Worm (Caenorhabditis elegans): ENCODE data around the gene deg-3.

The deg-3 gene

DNA sequence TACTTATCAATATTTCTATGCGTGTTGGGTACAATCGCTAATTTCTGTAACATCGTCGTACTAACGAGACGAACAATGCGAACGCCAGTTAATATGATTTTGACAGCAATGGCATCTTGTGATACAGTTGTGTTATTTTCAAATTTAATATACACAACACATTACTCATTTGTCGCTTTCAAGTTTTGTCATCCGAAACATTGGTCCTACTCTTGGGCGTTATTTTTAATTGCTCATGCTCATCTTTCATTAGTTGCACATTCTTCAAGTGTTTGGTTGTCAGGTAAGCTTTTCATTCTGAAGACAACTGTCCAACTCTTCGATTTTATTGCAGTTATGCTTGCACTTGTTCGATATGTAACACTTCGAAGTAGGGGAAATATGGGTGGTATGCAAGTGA is 24.2 kb upstream of the deg-3 start:
- TF ChIP-seq fkh-6 (tag; optimal IDR thresholded peaks at IDR 0.05) (no peak), unc-55 (GFP tag; optimal IDR thresholded peaks at IDR 0.05) (no peak), hlh-15 (tag; optimal IDR thresholded peaks at IDR 0.05) (no peak)

DNA sequence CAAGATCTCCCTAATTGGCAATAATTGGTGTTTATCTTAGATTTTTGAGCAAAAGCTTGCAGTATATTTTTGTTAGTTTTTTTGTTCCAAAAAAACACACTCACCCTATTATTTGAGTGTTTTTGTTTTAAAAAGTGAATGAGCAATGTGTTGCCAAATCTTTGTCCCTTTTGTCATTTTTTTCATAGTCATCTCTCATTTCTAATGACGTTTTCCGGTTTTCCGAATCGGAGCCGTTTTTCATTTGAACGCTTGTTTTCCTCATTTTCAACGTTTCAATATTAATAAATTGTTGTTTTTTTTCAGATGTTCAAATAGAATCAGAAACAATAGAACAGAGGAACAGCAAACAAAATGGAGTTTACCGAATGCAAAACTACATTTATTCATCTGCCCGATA is 23.5 kb upstream of the deg-3 start, which contains the start of gene dmsr-1:
Gene dmsr-1 (plus strand): TSS at position 301 of the 400 bp plus-strand sequence.
- TF ChIP-seq ref-2 (tag; optimal IDR thresholded peaks at IDR 0.05) (no peak), pha-2 (tag; optimal IDR thresholded peaks at IDR 0.05) (no peak), eyg-1 (tag; optimal IDR thresholded peaks at IDR 0.05) (no peak), C08G9.2 (tag; optimal IDR thresholded peaks at IDR 0.05) (no peak), pax-1 (tag; optimal IDR thresholded peaks at IDR 0.05) (no peak), ceh-31 (tag; optimal IDR thresholded peaks at IDR 0.05) (no peak), npax-4 (tag; optimal IDR thresholded peaks at IDR 0.05) (no peak), ztf-16 (tag; optimal IDR thresholded peaks at IDR 0.05) (no peak), dve-1 (tag; optimal IDR thresholded peaks at IDR 0.05) (no peak), C38D4.7 (GFP tag; optimal IDR thresholded peaks at IDR 0.05) (no peak), ceh-14 (tag; optimal IDR thresholded peaks at IDR 0.05) (no peak), K02D7.2 (tag; optimal IDR thresholded peaks at IDR 0.05) (no peak), ceh-24 (tag; optimal IDR thresholded peaks at IDR 0.05) (no peak), ceh-30 (tag; optimal IDR thresholded peaks at IDR 0.05) (no peak)

DNA sequence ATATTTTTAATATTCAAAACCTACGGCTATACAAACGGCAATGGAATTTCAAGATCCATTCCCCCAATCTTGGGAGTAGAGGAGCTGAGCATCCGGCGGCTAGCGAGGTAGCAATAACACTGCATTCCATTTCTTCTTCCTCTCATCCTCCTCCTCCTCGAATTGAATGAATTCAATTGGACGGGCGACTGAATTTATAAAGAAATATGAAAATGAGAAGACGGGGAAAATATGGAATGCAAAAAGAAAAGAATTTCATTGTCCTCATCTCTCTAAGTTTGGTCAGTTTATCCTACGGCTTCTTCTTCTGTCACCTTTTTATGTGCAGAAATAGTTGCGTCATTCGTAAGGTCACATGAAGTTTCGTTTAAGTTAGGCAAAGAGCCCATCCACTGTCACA is 21.4 kb upstream of the deg-3 start:
- peak; percentile 39 for TF ChIP-seq unc-42 (tag; optimal IDR thresholded peaks at IDR 0.05)
- no peak for TF ChIP-seq ceh-48 (tag; optimal IDR thresholded peaks at IDR 0.05)

DNA sequence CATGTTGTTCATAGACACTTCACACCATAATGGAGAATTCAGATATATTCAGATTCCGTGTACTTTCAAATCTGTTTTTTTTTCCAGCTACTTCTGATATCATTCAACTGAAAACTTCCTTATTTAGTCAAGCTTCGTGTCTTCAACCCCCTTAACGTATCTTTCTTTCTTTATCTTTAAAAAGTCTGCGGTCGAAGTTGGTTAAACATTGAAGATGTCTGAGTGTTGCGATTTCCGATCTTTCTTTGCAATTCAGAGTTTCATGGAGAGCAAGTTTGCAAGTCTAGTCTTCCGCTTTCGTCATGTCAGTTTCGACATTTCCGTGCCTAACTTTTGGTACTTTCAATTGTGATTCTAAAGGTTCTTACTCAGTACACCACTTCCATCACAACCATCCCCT is 20.3 kb upstream of the deg-3 start:
- no peak for TF ChIP-seq ceh-6 (GFP tag; optimal IDR thresholded peaks at IDR 0.05)
- TF ChIP-seq fkh-6 (tag; optimal IDR thresholded peaks at IDR 0.05): no peak
- TF ChIP-seq pax-1 (tag; optimal IDR thresholded peaks at IDR 0.05): no peak
- TF ChIP-seq ahr-1 (tag; optimal IDR thresholded peaks at IDR 0.05): no peak
- TF ChIP-seq elt-2 (tag; optimal IDR thresholded peaks at IDR 0.05): no peak
- TF ChIP-seq npax-4 (tag; optimal IDR thresholded peaks at IDR 0.05): no peak
- TF ChIP-seq ceh-22 (tag; optimal IDR thresholded peaks at IDR 0.05): no peak
- TF ChIP-seq pros-1 (tag; optimal IDR thresholded peaks at IDR 0.05): no peak
- TF ChIP-seq ceh-48 (tag; optimal IDR thresholded peaks at IDR 0.05): no peak
- TF ChIP-seq unc-55 (GFP tag; optimal IDR thresholded peaks at IDR 0.05): no peak
- TF ChIP-seq che-1 (tag; optimal IDR thresholded peaks at IDR 0.05): no peak
- TF ChIP-seq madf-2 (tag; optimal IDR thresholded peaks at IDR 0.05): no peak
- TF ChIP-seq unc-3 (GFP tag; conservative IDR thresholded peaks at IDR 0.05): no peak
- no peak for TF ChIP-seq unc-3 (tag; optimal IDR thresholded peaks at IDR 0.05)
- no peak for TF ChIP-seq lin-11 (tag; optimal IDR thresholded peaks at IDR 0.05)
- TF ChIP-seq elt-4 (tag; optimal IDR thresholded peaks at IDR 0.05): no peak
- no peak for TF ChIP-seq fax-1 (tag; optimal IDR thresholded peaks at IDR 0.05)
- no peak for TF ChIP-seq ceh-9 (tag; optimal IDR thresholded peaks at IDR 0.05)
- no peak for TF ChIP-seq mec-3 (tag; optimal IDR thresholded peaks at IDR 0.05; ENCODE audit: borderline replicate concordance)

DNA sequence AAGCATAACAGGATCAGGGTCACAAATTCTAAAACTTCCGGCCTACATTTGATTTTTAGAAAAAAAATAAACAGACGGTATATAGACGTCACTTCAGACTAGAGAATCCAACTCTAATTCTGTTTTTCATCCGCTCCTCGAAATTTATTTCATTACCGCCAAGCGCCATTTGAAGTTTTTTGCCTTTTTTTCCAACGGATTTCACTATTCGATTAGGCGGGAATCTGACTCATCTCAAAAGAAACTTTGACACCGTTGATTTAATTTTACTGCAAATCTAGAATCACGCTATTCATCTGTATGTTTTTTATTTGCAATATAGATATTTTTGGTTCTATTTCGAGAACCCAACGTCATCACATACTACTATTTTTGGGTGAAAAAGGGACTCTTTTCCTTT is 15.9 kb upstream of the deg-3 start:
- TF ChIP-seq K02D7.2 (tag; optimal IDR thresholded peaks at IDR 0.05): no peak
- peak; percentile 40 for TF ChIP-seq unc-42 (tag; optimal IDR thresholded peaks at IDR 0.05)
- TF ChIP-seq fkh-6 (tag; optimal IDR thresholded peaks at IDR 0.05): no peak

DNA sequence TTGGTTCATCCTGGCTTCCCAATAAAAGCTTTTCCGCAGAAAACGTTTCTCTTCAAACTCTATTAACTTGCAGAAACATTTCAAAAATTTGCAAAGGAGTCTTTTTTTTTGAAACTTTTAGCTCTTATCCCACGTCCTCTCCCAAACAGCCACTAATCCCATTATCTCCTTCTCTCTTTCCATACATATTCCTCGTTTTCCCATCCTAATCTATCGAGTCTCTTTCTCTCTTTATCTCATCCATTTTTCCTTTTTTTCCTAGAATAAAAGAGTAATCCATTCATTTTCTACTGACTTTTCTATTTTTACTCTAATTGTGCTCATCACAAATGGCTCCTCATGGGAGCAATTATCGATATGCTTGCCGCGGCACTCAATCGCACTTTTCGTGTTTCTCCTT is 13.8 kb upstream of the deg-3 start:
- TF ChIP-seq unc-42 (tag; optimal IDR thresholded peaks at IDR 0.05) (peak; percentile 83), fkh-10 (GFP tag; optimal IDR thresholded peaks at IDR 0.05) (no peak), ceh-19 (GFP tag; optimal IDR thresholded peaks at IDR 0.05) (no peak), ceh-31 (tag; optimal IDR thresholded peaks at IDR 0.05) (peak; percentile 19), ceh-34 (tag; optimal IDR thresholded peaks at IDR 0.05) (no peak), pat-9 (tag; optimal IDR thresholded peaks at IDR 0.05) (no peak)

Data from whole organism, late embryonic.